Fruit fly (Drosophila melanogaster) whole organism, embryonic: ENCODE results near the gene CG34008.
A peak's percentile ranks its signal among the peaks of the same experiment; 100 is the strongest.

Experiments
- Antp ChIP-seq: fragments of 200-800 bp; sonication (Bioruptor generic); optimal IDR thresholded peaks from 3 replicates; lab custom pipeline; 2016; ENCODE audit warnings: missing biosample characterization, missing genetic modification characterization
- CG1024 ChIP-seq: fragments of 200-800 bp; sonication (Bioruptor generic); IDR thresholded peaks from 2 replicates; pipeline ENCODE4 v1.3.6; 2022; ENCODE audit warnings: missing biosample characterization, missing genetic modification characterization
- CG10267 ChIP-seq: fragments of 200-800 bp; sonication (Bioruptor generic); optimal IDR thresholded peaks from 2 replicates; lab custom pipeline; 2018; ENCODE audit warnings: missing biosample characterization, mild to moderate bottlenecking, missing genetic modification characterization, moderate library complexity
- CG10274 ChIP-seq: fragments of 200-800 bp; sonication (Bioruptor generic); optimal IDR thresholded peaks from 3 replicates; lab custom pipeline; 2017; ENCODE audit warnings: missing biosample characterization, mild to moderate bottlenecking, missing genetic modification characterization
- CG10431 ChIP-seq: fragments of 200-800 bp; sonication (Bioruptor generic); optimal IDR thresholded peaks from 3 replicates; lab custom pipeline; 2018; ENCODE audit warnings: missing biosample characterization, mild to moderate bottlenecking, missing genetic modification characterization
- CG10979 ChIP-seq: fragments of 200-800 bp; sonication (Bioruptor generic); optimal IDR thresholded peaks from 2 replicates; lab custom pipeline; 2018; ENCODE audit warnings: missing biosample characterization, mild to moderate bottlenecking, missing genetic modification characterization, moderate library complexity
- CG12219 ChIP-seq: fragments of 200-800 bp; sonication (Bioruptor generic); optimal IDR thresholded peaks from 3 replicates; lab custom pipeline; 2018; ENCODE audit warnings: missing biosample characterization, mild to moderate bottlenecking, missing genetic modification characterization
- CG12236 ChIP-seq: fragments of 200-800 bp; sonication (Bioruptor generic); optimal IDR thresholded peaks from 2 replicates; lab custom pipeline; 2016; ENCODE audit warnings: missing biosample characterization, missing genetic modification characterization
- CG12299 ChIP-seq: fragments of 200-800 bp; sonication (Bioruptor generic); optimal IDR thresholded peaks from 2 replicates; lab custom pipeline; 2018; ENCODE audit warnings: missing biosample characterization, mild to moderate bottlenecking, missing genetic modification characterization
- CG13123 ChIP-seq: fragments of 200-800 bp; sonication (Bioruptor generic); optimal IDR thresholded peaks from 2 replicates; lab custom pipeline; 2016; ENCODE audit warnings: missing biosample characterization, missing genetic modification characterization
- CG14710 ChIP-seq: fragments of 200-800 bp; sonication (Bioruptor generic); optimal IDR thresholded peaks from 3 replicates; lab custom pipeline; 2019; ENCODE audit warnings: missing biosample characterization, mild to moderate bottlenecking, missing genetic modification characterization, moderate library complexity
- CG1602 ChIP-seq: fragments of 200-800 bp; sonication (Bioruptor generic); optimal IDR thresholded peaks from 3 replicates; lab custom pipeline; 2016; ENCODE audit warnings: missing biosample characterization, missing genetic modification characterization
- CG17359 ChIP-seq: fragments of 200-800 bp; sonication (Bioruptor generic); optimal IDR thresholded peaks from 3 replicates; lab custom pipeline; 2018; ENCODE audit warnings: missing biosample characterization, mild to moderate bottlenecking, missing genetic modification characterization, moderate library complexity
- CG17385 ChIP-seq: fragments of 200-800 bp; sonication (Bioruptor generic); optimal IDR thresholded peaks from 3 replicates; lab custom pipeline; 2018; ENCODE audit warnings: missing biosample characterization, mild to moderate bottlenecking, missing genetic modification characterization
- CG17612 ChIP-seq: fragments of 200-800 bp; sonication (Bioruptor generic); IDR thresholded peaks from 2 replicates; pipeline ENCODE4 v1.3.6; 2022; ENCODE audit warnings: missing biosample characterization, missing genetic modification characterization
- CG2116 ChIP-seq: fragments of 200-800 bp; sonication (Bioruptor generic); optimal IDR thresholded peaks from 3 replicates; lab custom pipeline; 2018; ENCODE audit warnings: missing biosample characterization, mild to moderate bottlenecking, missing genetic modification characterization
- CG33557 ChIP-seq: fragments of 200-800 bp; sonication (Bioruptor generic); optimal IDR thresholded peaks from 2 replicates; lab custom pipeline; 2019; ENCODE audit warnings: missing biosample characterization, mild to moderate bottlenecking, missing genetic modification characterization, moderate library complexity
- CG3847 ChIP-seq: fragments of 200-800 bp; sonication (Bioruptor generic); IDR thresholded peaks from 2 replicates; pipeline ENCODE4 v1.3.6; 2022; ENCODE audit warnings: missing biosample characterization, missing genetic modification characterization
- CG4424 ChIP-seq: fragments of 200-800 bp; sonication (Bioruptor generic); optimal IDR thresholded peaks from 3 replicates; lab custom pipeline; 2016; ENCODE audit warnings: missing biosample characterization, missing genetic modification characterization
- CG4707 ChIP-seq: fragments of 200-800 bp; sonication (Bioruptor generic); optimal IDR thresholded peaks from 2 replicates; lab custom pipeline; 2018; ENCODE audit warnings: missing biosample characterization, mild to moderate bottlenecking, missing genetic modification characterization, moderate library complexity
- CG6254 ChIP-seq: fragments of 200-800 bp; sonication (Bioruptor generic); optimal IDR thresholded peaks from 3 replicates; lab custom pipeline; 2017; ENCODE audit warnings: mild to moderate bottlenecking, missing biosample characterization, missing genetic modification reagents, missing genetic modification characterization
- CG7745 ChIP-seq: fragments of 200-800 bp; sonication (Bioruptor generic); optimal IDR thresholded peaks from 2 replicates; lab custom pipeline; 2018; ENCODE audit warnings: missing biosample characterization, mild to moderate bottlenecking, missing genetic modification characterization, moderate library complexity
- CG7963 ChIP-seq: fragments of 200-800 bp; sonication (Bioruptor generic); IDR thresholded peaks from 3 replicates; pipeline ENCODE4 v1.3.6; 2022; ENCODE audit warnings: missing biosample characterization, missing genetic modification characterization; ENCODE audit not compliant: partially characterized antibody
- CG8281 ChIP-seq: fragments of 200-800 bp; sonication (Bioruptor generic); optimal IDR thresholded peaks from 2 replicates; lab custom pipeline; 2018; ENCODE audit warnings: missing biosample characterization, mild to moderate bottlenecking, missing genetic modification characterization, moderate library complexity
- D19A ChIP-seq: fragments of 200-800 bp; optimal IDR thresholded peaks from 3 replicates; lab custom pipeline; 2019; ENCODE audit warnings: missing biosample characterization, mild to moderate bottlenecking, missing genetic modification characterization, moderate library complexity
- HHEX ChIP-seq: fragments of 200-800 bp; sonication (Bioruptor generic); optimal IDR thresholded peaks from 3 replicates; lab custom pipeline; 2017; ENCODE audit warnings: missing biosample characterization, mild to moderate bottlenecking, missing genetic modification characterization, missing genetic modification reagents
- Hand ChIP-seq: fragments of 200-800 bp; sonication (Bioruptor generic); optimal IDR thresholded peaks from 2 replicates; lab custom pipeline; 2017; ENCODE audit warnings: mild to moderate bottlenecking, missing biosample characterization, missing genetic modification reagents, missing genetic modification characterization
- Hmr ChIP-seq: fragments of 200-800 bp; sonication (Bioruptor generic); optimal IDR thresholded peaks from 3 replicates; lab custom pipeline; 2017; ENCODE audit warnings: mild to moderate bottlenecking, missing biosample characterization, missing genetic modification reagents, missing genetic modification characterization
- Nf-YA ChIP-seq: fragments of 200-800 bp; sonication (Bioruptor generic); IDR thresholded peaks from 2 replicates; pipeline ENCODE4 v1.3.6; 2022; ENCODE audit warnings: missing biosample characterization, missing genetic modification characterization
- Pdp1 ChIP-seq, 2 experiments: fragments of 200-800 bp; sonication (Bioruptor generic); optimal IDR thresholded peaks; 3 replicates each; lab custom pipeline; 2016; ENCODE audit warnings: missing biosample characterization in 2 of 2, missing genetic modification characterization in 2 of 2, mild to moderate bottlenecking in 1 of 2, moderate library complexity in 1 of 2
- Rx ChIP-seq: fragments of 200-800 bp; sonication (Bioruptor generic); IDR thresholded peaks from 2 replicates; pipeline ENCODE4 v1.3.6; 2022; ENCODE audit warnings: missing biosample characterization, missing genetic modification characterization
- Six4 ChIP-seq: fragments of 200-800 bp; sonication (Bioruptor generic); optimal IDR thresholded peaks from 2 replicates; lab custom pipeline; 2016; ENCODE audit warnings: missing biosample characterization, missing genetic modification characterization
- ac ChIP-seq: fragments of 200-800 bp; sonication (Bioruptor generic); optimal IDR thresholded peaks from 3 replicates; lab custom pipeline; 2017; ENCODE audit warnings: missing biosample characterization, mild to moderate bottlenecking, missing genetic modification characterization
- br ChIP-seq: fragments of >200 bp; optimal IDR thresholded peaks from 2 replicates; lab custom pipeline; 2017
- chif ChIP-seq, 2 experiments: fragments of 200-800 bp; sonication (Bioruptor generic); optimal IDR thresholded peaks; 3 replicates each; lab custom pipeline; 2016; ENCODE audit warnings: missing biosample characterization in 2 of 2, missing genetic modification characterization in 2 of 2
- chinmo ChIP-seq: fragments of 200-800 bp; sonication (Bioruptor generic); IDR thresholded peaks from 4 replicates; pipeline ENCODE4 v1.3.6; 2022; ENCODE audit warnings: missing biosample characterization, missing genetic modification characterization; ENCODE audit not compliant: partially characterized antibody
- eve ChIP-seq, 2 experiments: fragments of >200 bp; optimal IDR thresholded peaks; 2 replicates each; lab custom pipeline; 2017; ENCODE audit warnings: missing biosample characterization in 2 of 2, missing genetic modification characterization in 2 of 2
- gcm ChIP-seq: fragments of 200-800 bp; sonication (Bioruptor generic); optimal IDR thresholded peaks from 2 replicates; lab custom pipeline; 2019; ENCODE audit warnings: missing biosample characterization, mild to moderate bottlenecking, missing genetic modification characterization, moderate library complexity
- gem ChIP-seq: fragments of 200-800 bp; sonication (Bioruptor generic); optimal IDR thresholded peaks from 2 replicates; lab custom pipeline; 2019; ENCODE audit warnings: missing biosample characterization, mild to moderate bottlenecking, missing genetic modification characterization, moderate library complexity
- gsb-n ChIP-seq: fragments of 200-800 bp; sonication (Bioruptor generic); optimal IDR thresholded peaks from 3 replicates; lab custom pipeline; 2018; ENCODE audit warnings: missing biosample characterization, mild to moderate bottlenecking, missing genetic modification characterization
- hkb ChIP-seq, 2 experiments: fragments of 200-800 bp in 1 of 2; fragments of >200 bp in 1 of 2; sonication (Bioruptor generic) in 1 of 2; IDR thresholded peaks in 1 of 2; optimal IDR thresholded peaks in 1 of 2; 2 replicates each; pipeline versions ENCODE4 v1.3.6 to Lab custom; 2017 to 2022; ENCODE audit warnings: missing biosample characterization in 1 of 2, missing genetic modification characterization in 1 of 2
- kay ChIP-seq: fragments of 200-800 bp; sonication (Bioruptor generic); optimal IDR thresholded peaks from 2 replicates; lab custom pipeline; 2016; ENCODE audit warnings: missing biosample characterization, missing genetic modification characterization
- odd ChIP-seq: fragments of 200-800 bp; sonication (Bioruptor generic); optimal IDR thresholded peaks from 2 replicates; lab custom pipeline; 2017; ENCODE audit warnings: missing biosample characterization, mild to moderate bottlenecking, missing genetic modification characterization
- sisA ChIP-seq: fragments of 200-800 bp; sonication (Bioruptor generic); IDR thresholded peaks from 2 replicates; pipeline ENCODE4 v1.3.6; 2022; ENCODE audit warnings: missing biosample characterization, missing genetic modification characterization
- ssp ChIP-seq: fragments of 200-800 bp; sonication (Bioruptor generic); IDR thresholded peaks from 2 replicates; pipeline ENCODE4 v1.3.6; 2022; ENCODE audit warnings: missing biosample characterization, missing genetic modification characterization
- stc ChIP-seq: fragments of 200-800 bp; sonication (Bioruptor generic); IDR thresholded peaks from 2 replicates; pipeline ENCODE4 v1.3.6; 2022; ENCODE audit warnings: missing biosample characterization, missing genetic modification characterization
- z ChIP-seq: fragments of 200-800 bp; sonication (Bioruptor generic); IDR thresholded peaks from 3 replicates; pipeline ENCODE4 v1.3.6; 2022; ENCODE audit warnings: missing biosample characterization, missing genetic modification characterization
- zfh1 ChIP-seq: fragments of 200-800 bp; sonication (Bioruptor generic); IDR thresholded peaks from 3 replicates; pipeline ENCODE4 v1.3.6; 2022; ENCODE audit warnings: missing biosample characterization, missing genetic modification characterization

Gene CG34008

dm6 chr3R:20542283-20543144 is 38.8 kb downstream of the CG34008 start (continued):
- peak in 1 of 2 experiments; percentile 4 for TF ChIP-seq Pdp1 (GFP tag; optimal IDR thresholded peaks at IDR 0.05; lab: Kevin White, UChicago)
- TF ChIP-seq CG3847 (GFP tag; lab: Robert Waterston, UW), result no peak
- TF ChIP-seq CG13123 (GFP tag; lab: Kevin White, UChicago), result peak; percentile 38
- peak; percentile 34 for TF ChIP-seq Six4 (GFP tag; lab: Kevin White, UChicago)
- TF ChIP-seq CG7745, result peak; percentile 75
- no peak for TF ChIP-seq sisA (GFP tag; lab: Robert Waterston, UW)
- peak; percentile 62 for TF ChIP-seq ac
- peak; percentile 84 for TF ChIP-seq CG33557 (GFP tag; lab: Kevin White, UChicago)
- 0 out of 4 replicates have a peak, but pooled peaks have one; percentile 47 for TF ChIP-seq chinmo (GFP tag; lab: Robert Waterston, UW)
- no peak for TF ChIP-seq CG17612 (GFP tag; lab: Robert Waterston, UW)
- TF ChIP-seq odd, result peak; percentile 54
- TF ChIP-seq CG17385, result peak; percentile 11
- TF ChIP-seq gem (tag; lab: Kevin White, UChicago), result peak; percentile 67
- no peak for TF ChIP-seq stc (GFP tag; lab: Robert Waterston, UW)
- no peak for TF ChIP-seq hkb (optimal IDR thresholded peaks at IDR 0.05; lab: Kevin White, UChicago)
- peak; percentile 46; the same call in 1 of the 2 replicates for TF ChIP-seq hkb (GFP tag; IDR thresholded peaks at IDR 0.05; lab: Robert Waterston, UW)
- no peak for TF ChIP-seq ssp (GFP tag; lab: Robert Waterston, UW)
- peak; percentile 20 for TF ChIP-seq CG6254
- no peak for TF ChIP-seq Hand (GFP tag; lab: Kevin White, UChicago)
- peak; percentile 30 for TF ChIP-seq D19A (tag; lab: Kevin White, UChicago)
- peak in 1 of 2 experiments; percentile 75 for TF ChIP-seq eve (GFP tag; optimal IDR thresholded peaks at IDR 0.05; lab: Kevin White, UChicago)
- peak; percentile 14 for TF ChIP-seq CG4424 (GFP tag; lab: Kevin White, UChicago)
- TF ChIP-seq Nf-YA (GFP tag; lab: Robert Waterston, UW), result no peak
- TF ChIP-seq CG17359 (tag; lab: Kevin White, UChicago), result peak; percentile 62
- TF ChIP-seq CG12236 (GFP tag; lab: Kevin White, UChicago), result peak; percentile 4
- peak; percentile 60 for TF ChIP-seq CG4707 (GFP tag; lab: Kevin White, UChicago)
- peak; percentile 54 for TF ChIP-seq Hmr
- no peak for TF ChIP-seq Rx (GFP tag; lab: Robert Waterston, UW)
- TF ChIP-seq CG8281 (tag; lab: Kevin White, UChicago), result peak; percentile 16
- TF ChIP-seq CG2116 (GFP tag; lab: Kevin White, UChicago), result peak; percentile 21
- no peak for TF ChIP-seq br (lab: Kevin White, UChicago)
- peak; percentile 68 for TF ChIP-seq gsb-n (tag; lab: Kevin White, UChicago)
- no peak for TF ChIP-seq Antp
- TF ChIP-seq kay (GFP tag; lab: Kevin White, UChicago), result peak; percentile 20
- peak; percentile 39 for TF ChIP-seq CG12299 (tag; lab: Kevin White, UChicago)
- TF ChIP-seq CG10431 (GFP tag; lab: Kevin White, UChicago), result peak; percentile 3
- peak; percentile 14 to 46 for TF ChIP-seq chif (GFP tag; optimal IDR thresholded peaks at IDR 0.05; lab: Kevin White, UChicago)
- peak; percentile 51 for TF ChIP-seq HHEX (GFP tag; lab: Kevin White, UChicago)
- TF ChIP-seq CG10274, result no peak
- TF ChIP-seq CG10979 (tag; lab: Kevin White, UChicago), result peak; percentile 35
- no peak for TF ChIP-seq CG7963 (GFP tag; lab: Robert Waterston, UW)
- TF ChIP-seq CG14710 (tag; lab: Kevin White, UChicago), result peak; percentile 63
- TF ChIP-seq zfh1 (GFP tag; lab: Robert Waterston, UW), result peak; percentile 60; the same call in 2 of the 3 replicates
- peak; percentile 72 for TF ChIP-seq gcm (GFP tag; lab: Kevin White, UChicago)
- peak; percentile 52; the same call in 1 of the 3 replicates for TF ChIP-seq z (GFP tag; lab: Robert Waterston, UW)
- TF ChIP-seq CG10267 (tag; lab: Kevin White, UChicago), result peak; percentile 20
- peak; percentile 42 for TF ChIP-seq CG1602
- no peak for TF ChIP-seq CG1024
- peak; percentile 41 for TF ChIP-seq CG12219 (GFP tag; lab: Kevin White, UChicago)
